Fruit fly (Drosophila melanogaster) whole organism, embryonic: ENCODE data around the gene Hip14.
A peak's percentile ranks its signal among the peaks of the same experiment; 100 is the strongest.

Experiments
- BtbVII ChIP-seq: fragments of 200-800 bp; sonication (Bioruptor generic); optimal IDR thresholded peaks from 3 replicates; lab custom pipeline; 2017; ENCODE audit warnings: missing biosample characterization, mild to moderate bottlenecking, missing genetic modification characterization
- CG10274 ChIP-seq: fragments of 200-800 bp; sonication (Bioruptor generic); optimal IDR thresholded peaks from 3 replicates; lab custom pipeline; 2017; ENCODE audit warnings: missing biosample characterization, mild to moderate bottlenecking, missing genetic modification characterization
- CG10979 ChIP-seq: fragments of 200-800 bp; sonication (Bioruptor generic); optimal IDR thresholded peaks from 2 replicates; lab custom pipeline; 2018; ENCODE audit warnings: missing biosample characterization, mild to moderate bottlenecking, missing genetic modification characterization, moderate library complexity
- CG11696 ChIP-seq: fragments of 200-800 bp; sonication (Bioruptor generic); IDR thresholded peaks from 2 replicates; pipeline ENCODE4 v1.3.6; 2022; ENCODE audit warnings: missing biosample characterization, missing genetic modification characterization
- CG1233 ChIP-seq: fragments of 200-800 bp; sonication (Bioruptor generic); optimal IDR thresholded peaks from 4 replicates; lab custom pipeline; 2018; ENCODE audit warnings: missing biosample characterization, mild to moderate bottlenecking, missing genetic modification characterization
- CG12942 ChIP-seq: fragments of 200-800 bp; sonication (Bioruptor generic); optimal IDR thresholded peaks from 3 replicates; lab custom pipeline; 2016; ENCODE audit warnings: missing biosample characterization, missing genetic modification characterization
- CG15073 ChIP-seq: fragments of 200-800 bp; sonication (Bioruptor generic); optimal IDR thresholded peaks from 2 replicates; lab custom pipeline; 2016; ENCODE audit warnings: missing biosample characterization, missing genetic modification characterization
- CG17568 ChIP-seq: fragments of 200-800 bp; sonication (Bioruptor generic); optimal IDR thresholded peaks from 2 replicates; lab custom pipeline; 2018; ENCODE audit warnings: missing biosample characterization, mild to moderate bottlenecking, missing genetic modification characterization, moderate library complexity
- CG2199 ChIP-seq: fragments of 200-800 bp; sonication (Bioruptor generic); IDR thresholded peaks from 3 replicates; pipeline ENCODE4 v1.3.6; 2022; ENCODE audit warnings: missing biosample characterization, missing genetic modification characterization
- CG2889 ChIP-seq: fragments of 200-800 bp; sonication (Bioruptor generic); IDR thresholded peaks from 3 replicates; pipeline ENCODE4 v1.3.6; 2022; ENCODE audit warnings: missing biosample characterization, missing genetic modification characterization
- CG30020 ChIP-seq: fragments of 200-800 bp; optimal IDR thresholded peaks from 2 replicates; lab custom pipeline; 2019; ENCODE audit warnings: missing biosample characterization, mild to moderate bottlenecking, missing genetic modification characterization, moderate library complexity
- CG32767 ChIP-seq: fragments of 200-800 bp; sonication (Bioruptor generic); IDR thresholded peaks from 2 replicates; pipeline ENCODE4 v1.3.6; 2022; ENCODE audit warnings: missing biosample characterization, missing genetic modification characterization
- CG34224 ChIP-seq: fragments of 200-800 bp; sonication (Bioruptor generic); IDR thresholded peaks from 3 replicates; pipeline ENCODE4 v1.3.6; 2022; ENCODE audit warnings: missing biosample characterization, missing genetic modification characterization; ENCODE audit not compliant: partially characterized antibody
- CG5180 ChIP-seq: fragments of 200-800 bp; sonication (Bioruptor generic); optimal IDR thresholded peaks from 3 replicates; lab custom pipeline; 2017; ENCODE audit warnings: missing biosample characterization, missing genetic modification characterization, mild to moderate bottlenecking, moderate library complexity, missing genetic modification reagents
- CG6683 ChIP-seq: fragments of 200-800 bp; sonication (Bioruptor generic); optimal IDR thresholded peaks from 2 replicates; lab custom pipeline; 2017; ENCODE audit warnings: missing biosample characterization, mild to moderate bottlenecking, missing genetic modification characterization, missing genetic modification reagents
- CG6813 ChIP-seq: fragments of 200-800 bp; sonication (Bioruptor generic); optimal IDR thresholded peaks from 2 replicates; lab custom pipeline; 2017; ENCODE audit warnings: missing biosample characterization, missing genetic modification characterization, mild to moderate bottlenecking, moderate library complexity, missing genetic modification reagents
- CG7745 ChIP-seq: fragments of 200-800 bp; sonication (Bioruptor generic); optimal IDR thresholded peaks from 2 replicates; lab custom pipeline; 2018; ENCODE audit warnings: missing biosample characterization, mild to moderate bottlenecking, missing genetic modification characterization, moderate library complexity
- CTCF ChIP-seq: fragments of 200-800 bp; sonication (Bioruptor generic); optimal IDR thresholded peaks from 2 replicates; lab custom pipeline; 2017; ENCODE audit warnings: missing biosample characterization, mild to moderate bottlenecking, missing genetic modification characterization, moderate library complexity
- Camta ChIP-seq: fragments of 200-800 bp; sonication (Bioruptor generic); optimal IDR thresholded peaks from 2 replicates; lab custom pipeline; 2016; ENCODE audit warnings: missing biosample characterization, missing genetic modification characterization
- Dek ChIP-seq: fragments of 200-800 bp; sonication (Bioruptor generic); optimal IDR thresholded peaks from 3 replicates; lab custom pipeline; 2019; ENCODE audit warnings: missing biosample characterization, mild to moderate bottlenecking, missing genetic modification characterization, moderate library complexity
- Drgx ChIP-seq: fragments of 200-800 bp; sonication (Bioruptor generic); IDR thresholded peaks from 2 replicates; pipeline ENCODE4 v1.3.6; 2022; ENCODE audit warnings: missing biosample characterization, missing genetic modification characterization
- HLH54F ChIP-seq: fragments of 200-800 bp; sonication (Bioruptor generic); optimal IDR thresholded peaks from 3 replicates; lab custom pipeline; 2016; ENCODE audit warnings: missing biosample characterization, missing genetic modification characterization
- Hr3 ChIP-seq: fragments of 200-800 bp; sonication (Bioruptor generic); optimal IDR thresholded peaks from 3 replicates; lab custom pipeline; 2016; ENCODE audit warnings: missing biosample characterization, missing genetic modification characterization
- Hr51 ChIP-seq, 2 experiments: fragments of 200-800 bp; sonication (Bioruptor generic); optimal IDR thresholded peaks; 2 replicates in 1 of 2; 3 replicates in 1 of 2; lab custom pipeline; 2016 to 2018; ENCODE audit warnings: missing biosample characterization in 2 of 2, missing genetic modification characterization in 2 of 2, mild to moderate bottlenecking in 1 of 2, moderate library complexity in 1 of 2
- Jarid2 ChIP-seq: fragments of 200-800 bp; sonication (Bioruptor generic); optimal IDR thresholded peaks from 3 replicates; lab custom pipeline; 2017; ENCODE audit warnings: mild to moderate bottlenecking, missing biosample characterization, missing genetic modification reagents, missing genetic modification characterization
- MESR4 ChIP-seq: fragments of 200-800 bp; sonication (Bioruptor generic); optimal IDR thresholded peaks from 2 replicates; lab custom pipeline; 2018; ENCODE audit warnings: missing biosample characterization, mild to moderate bottlenecking, missing genetic modification characterization, moderate library complexity
- NK7.1 ChIP-seq: fragments of 200-800 bp; sonication (Bioruptor generic); optimal IDR thresholded peaks from 3 replicates; lab custom pipeline; 2016; ENCODE audit warnings: missing biosample characterization, missing genetic modification characterization
- Ptx1 ChIP-seq: fragments of 200-800 bp; sonication (Bioruptor generic); IDR thresholded peaks from 2 replicates; pipeline ENCODE4 v1.3.6; 2022; ENCODE audit warnings: missing biosample characterization, missing genetic modification characterization
- abd-A ChIP-seq: fragments of 200-800 bp; sonication (Bioruptor generic); optimal IDR thresholded peaks from 3 replicates; lab custom pipeline; 2019; ENCODE audit warnings: missing biosample characterization, mild to moderate bottlenecking, missing genetic modification characterization, moderate library complexity
- amos ChIP-seq: fragments of 200-800 bp; sonication (Bioruptor generic); IDR thresholded peaks from 2 replicates; pipeline ENCODE4 v1.3.6; 2022; ENCODE audit warnings: missing biosample characterization, missing genetic modification characterization; ENCODE audit not compliant: partially characterized antibody
- btn ChIP-seq: fragments of 200-800 bp; sonication (Bioruptor generic); optimal IDR thresholded peaks from 2 replicates; lab custom pipeline; 2016; ENCODE audit warnings: missing biosample characterization, missing genetic modification characterization
- crc ChIP-seq: fragments of 200-800 bp; sonication (Bioruptor generic); optimal IDR thresholded peaks from 2 replicates; lab custom pipeline; 2016; ENCODE audit warnings: missing biosample characterization, missing genetic modification characterization
- crol ChIP-seq: fragments of 200-800 bp; sonication (Bioruptor generic); IDR thresholded peaks from 2 replicates; pipeline ENCODE4 v1.3.6; 2022; ENCODE audit warnings: missing biosample characterization, missing genetic modification characterization
- danr ChIP-seq: fragments of 200-800 bp; sonication (Bioruptor generic); IDR thresholded peaks from 2 replicates; pipeline ENCODE4 v1.3.6; 2022; ENCODE audit warnings: missing biosample characterization, missing genetic modification characterization
- dm ChIP-seq: fragments of 200-800 bp; sonication (Bioruptor generic); optimal IDR thresholded peaks from 3 replicates; lab custom pipeline; 2016; ENCODE audit warnings: missing biosample characterization, missing genetic modification characterization
- dpn ChIP-seq, 2 experiments: fragments of 200-800 bp; sonication (Bioruptor generic); optimal IDR thresholded peaks; 3 replicates each; lab custom pipeline; 2016; ENCODE audit warnings: missing biosample characterization in 2 of 2, missing genetic modification characterization in 2 of 2
- fru ChIP-seq: fragments of >200 bp; optimal IDR thresholded peaks from 2 replicates; lab custom pipeline; 2017
- gem ChIP-seq: fragments of 200-800 bp; sonication (Bioruptor generic); optimal IDR thresholded peaks from 2 replicates; lab custom pipeline; 2019; ENCODE audit warnings: missing biosample characterization, mild to moderate bottlenecking, missing genetic modification characterization, moderate library complexity
- ham ChIP-seq: fragments of 200-800 bp; sonication (Bioruptor generic); IDR thresholded peaks from 2 replicates; pipeline ENCODE4 v1.3.6; 2022; ENCODE audit warnings: missing biosample characterization, missing genetic modification characterization
- inv ChIP-seq: fragments of 200-800 bp; sonication (Bioruptor generic); IDR thresholded peaks from 2 replicates; pipeline ENCODE4 v1.3.6; 2022; ENCODE audit warnings: missing biosample characterization, missing genetic modification characterization; ENCODE audit not compliant: partially characterized antibody
- klu ChIP-seq: fragments of 200-800 bp; sonication (Bioruptor generic); IDR thresholded peaks from 2 replicates; pipeline ENCODE4 v1.3.6; 2022; ENCODE audit warnings: missing biosample characterization, missing genetic modification characterization
- mam ChIP-seq: fragments of 200-800 bp; sonication (Bioruptor generic); optimal IDR thresholded peaks from 3 replicates; lab custom pipeline; 2016; ENCODE audit warnings: missing biosample characterization, missing genetic modification characterization
- odd ChIP-seq: fragments of 200-800 bp; sonication (Bioruptor generic); optimal IDR thresholded peaks from 2 replicates; lab custom pipeline; 2017; ENCODE audit warnings: missing biosample characterization, mild to moderate bottlenecking, missing genetic modification characterization
- ro ChIP-seq: fragments of 200-800 bp; sonication (Bioruptor generic); IDR thresholded peaks from 2 replicates; pipeline ENCODE4 v1.3.6; 2022; ENCODE audit warnings: missing biosample characterization, missing genetic modification characterization
- slou ChIP-seq: fragments of 200-800 bp; sonication (Bioruptor generic); optimal IDR thresholded peaks from 3 replicates; lab custom pipeline; 2016; ENCODE audit warnings: missing biosample characterization, missing genetic modification characterization
- tgo ChIP-seq: fragments of 200-800 bp; sonication (Bioruptor generic); IDR thresholded peaks from 3 replicates; pipeline ENCODE4 v1.3.6; 2022; ENCODE audit warnings: missing biosample characterization, missing genetic modification characterization
- tin ChIP-seq: fragments of 200-800 bp; sonication (Bioruptor generic); optimal IDR thresholded peaks from 3 replicates; lab custom pipeline; 2016; ENCODE audit warnings: missing biosample characterization, missing genetic modification characterization
- tna ChIP-seq: fragments of 200-800 bp; sonication (Bioruptor generic); IDR thresholded peaks from 2 replicates; pipeline ENCODE4 v1.3.6; 2022; ENCODE audit warnings: missing biosample characterization, missing genetic modification characterization; ENCODE audit not compliant: partially characterized antibody
- toy ChIP-seq: fragments of 200-800 bp; sonication (Bioruptor generic); IDR thresholded peaks from 2 replicates; pipeline ENCODE4 v1.3.6; 2022; ENCODE audit warnings: missing biosample characterization, missing genetic modification characterization
- trh ChIP-seq: fragments of 200-800 bp; sonication (Bioruptor generic); optimal IDR thresholded peaks from 2 replicates; lab custom pipeline; 2016; ENCODE audit warnings: missing biosample characterization, missing genetic modification characterization
- twi ChIP-seq: fragments of 200-800 bp; optimal IDR thresholded peaks from 2 replicates; lab custom pipeline; 2019; ENCODE audit warnings: missing biosample characterization, mild to moderate bottlenecking, missing genetic modification characterization, moderate library complexity
- wek ChIP-seq: fragments of 200-800 bp; sonication (Bioruptor generic); optimal IDR thresholded peaks from 3 replicates; lab custom pipeline; 2018; ENCODE audit warnings: missing biosample characterization, mild to moderate bottlenecking, missing genetic modification characterization, moderate library complexity

Hip14 gene

dm6 chr3L:15988039-15988546, at the start of gene Hip14 (continued):
- no peak for TF ChIP-seq tin
- TF ChIP-seq CG6813 (GFP tag; lab: Kevin White, UChicago), result no peak
- no peak for TF ChIP-seq tna (GFP tag; lab: Robert Waterston, UW)
- TF ChIP-seq dm (GFP tag; lab: Kevin White, UChicago), result no peak
- peak; percentile 4 for TF ChIP-seq BtbVII (GFP tag; lab: Kevin White, UChicago)
- no peak for TF ChIP-seq tgo (GFP tag; lab: Robert Waterston, UW)
- TF ChIP-seq CG6683 (GFP tag; lab: Kevin White, UChicago), result no peak
- no peak for TF ChIP-seq CG7745
- TF ChIP-seq MESR4, result peak; percentile 98
- TF ChIP-seq CG2889 (GFP tag; lab: Robert Waterston, UW), result no peak
- no peak for TF ChIP-seq CG2199 (GFP tag; lab: Robert Waterston, UW)
- no peak for TF ChIP-seq odd (GFP tag; lab: Kevin White, UChicago)
- TF ChIP-seq abd-A, result no peak
- no peak for TF ChIP-seq CG15073 (GFP tag; lab: Kevin White, UChicago)
- TF ChIP-seq Hr3, result peak; percentile 12
- peak; percentile 18 for TF ChIP-seq CTCF
- no peak for TF ChIP-seq mam
- no peak for TF ChIP-seq crc (GFP tag; lab: Kevin White, UChicago)
- no peak for TF ChIP-seq ham (GFP tag; lab: Robert Waterston, UW)
- TF ChIP-seq fru (lab: Kevin White, UChicago), result no peak
- no peak for TF ChIP-seq CG10979 (tag; lab: Kevin White, UChicago)
- TF ChIP-seq danr, result no peak
- TF ChIP-seq CG34224 (GFP tag; lab: Robert Waterston, UW), result 0 out of 3 replicates have a peak, but pooled peaks have one; percentile 30
- TF ChIP-seq CG12942, result no peak
- TF ChIP-seq gem (tag; lab: Kevin White, UChicago), result no peak
- TF ChIP-seq twi (tag; lab: Kevin White, UChicago), result no peak
- no peak for TF ChIP-seq wek
- no peak for TF ChIP-seq CG11696 (GFP tag; lab: Robert Waterston, UW)
- no peak for TF ChIP-seq trh
- TF ChIP-seq CG32767, result 0 out of 2 replicates have a peak, but pooled peaks have one; percentile 13
- TF ChIP-seq slou (GFP tag; lab: Kevin White, UChicago), result no peak
- no peak for TF ChIP-seq btn
- TF ChIP-seq NK7.1, result no peak
- no peak for TF ChIP-seq Drgx (GFP tag; lab: Robert Waterston, UW)
- TF ChIP-seq dpn (GFP tag; optimal IDR thresholded peaks at IDR 0.05; lab: Kevin White, UChicago), result no peak
- no peak for TF ChIP-seq amos
- TF ChIP-seq CG30020 (tag; lab: Kevin White, UChicago), result peak; percentile 48
- TF ChIP-seq Hr51 (GFP tag; optimal IDR thresholded peaks at IDR 0.05; lab: Kevin White, UChicago), result no peak
- no peak for TF ChIP-seq Jarid2
- no peak for TF ChIP-seq CG5180
- no peak for TF ChIP-seq CG17568
- no peak for TF ChIP-seq Camta (GFP tag; lab: Kevin White, UChicago)
- TF ChIP-seq inv (GFP tag; lab: Robert Waterston, UW), result no peak
- no peak for TF ChIP-seq Ptx1 (GFP tag; lab: Robert Waterston, UW)
- no peak for TF ChIP-seq toy (GFP tag; lab: Robert Waterston, UW)
- TF ChIP-seq ro (GFP tag; lab: Robert Waterston, UW), result no peak
- no peak for TF ChIP-seq CG1233 (GFP tag; lab: Kevin White, UChicago)
- TF ChIP-seq CG10274 (GFP tag; lab: Kevin White, UChicago), result no peak
- peak; percentile 0 for TF ChIP-seq HLH54F (GFP tag; lab: Kevin White, UChicago)
- TF ChIP-seq Dek (tag; lab: Kevin White, UChicago), result no peak
- 0 out of 2 replicates have a peak, but pooled peaks have one; percentile 17 for TF ChIP-seq klu (GFP tag; lab: Robert Waterston, UW)
- peak; percentile 91 for TF ChIP-seq crol (GFP tag; lab: Robert Waterston, UW)
